Fruit fly (Drosophila melanogaster): ENCODE measurements around the gene CCT7.

CCT7 gene

DNA sequence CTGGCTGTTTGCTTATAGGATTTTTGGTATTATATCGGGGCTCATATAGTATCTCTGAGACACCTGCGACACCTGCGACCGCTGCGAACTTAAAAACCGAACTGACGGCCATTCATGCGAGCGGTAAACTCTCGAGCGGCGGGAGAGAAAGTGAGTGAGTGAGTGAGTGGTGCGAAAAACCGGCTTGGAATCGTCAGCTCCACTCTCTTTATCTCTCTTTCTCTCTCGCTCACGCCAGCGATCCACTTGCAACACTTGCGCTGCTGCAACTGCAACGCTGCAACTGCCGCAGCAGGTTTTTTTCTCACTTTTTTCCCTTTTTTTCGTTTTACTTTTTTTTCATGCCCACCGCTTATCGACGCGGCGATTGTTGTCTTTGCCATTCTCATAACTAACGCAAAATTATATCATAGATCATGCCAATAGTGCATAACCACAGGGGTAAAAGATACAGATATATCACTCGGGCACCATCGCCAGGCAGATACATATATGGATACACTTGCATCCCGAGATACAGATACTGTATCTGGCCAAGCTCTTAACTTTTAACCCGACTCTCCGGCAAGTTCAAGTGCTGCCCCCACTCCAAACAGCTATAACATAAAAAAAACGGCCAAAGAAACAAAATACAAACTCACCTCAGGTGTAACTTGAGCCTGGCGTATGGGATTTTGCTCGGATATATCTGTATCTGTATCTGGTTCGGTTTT lies 8.7 kb upstream of the CCT7 start (continued):
- TF ChIP-seq CG8632 (GFP tag; optimal IDR thresholded peaks at IDR 0.05) (no peak), dsx (GFP tag; optimal IDR thresholded peaks at IDR 0.05; ENCODE audit: poor library complexity, severe bottlenecking) (peak; percentile 60), Eip93F (GFP tag; optimal IDR thresholded peaks at IDR 0.05) (no peak), spab (GFP tag; optimal IDR thresholded peaks at IDR 0.05) (peak; percentile 65), CG6792 (GFP tag; optimal IDR thresholded peaks at IDR 0.05) (no peak), dac (GFP tag; optimal IDR thresholded peaks at IDR 0.05) (peak; percentile 9), fd59A (GFP tag; optimal IDR thresholded peaks at IDR 0.05) (no peak), CG3919 (GFP tag; optimal IDR thresholded peaks at IDR 0.05) (peak; percentile 71), ss (GFP tag; optimal IDR thresholded peaks at IDR 0.05) (peak; percentile 48 to 87), fd85E (GFP tag; optimal IDR thresholded peaks at IDR 0.05) (no peak), Ets96B (tag; optimal IDR thresholded peaks at IDR 0.05) (peak; percentile 45), Sox15 (GFP tag; optimal IDR thresholded peaks at IDR 0.05) (no peak), Gug (GFP tag; IDR thresholded peaks at IDR 0.05) (no peak), CG6163 (GFP tag; IDR thresholded peaks at IDR 0.05) (peak; percentile 71; the same call in 2 of the 3 replicates), salr (GFP tag; optimal IDR thresholded peaks at IDR 0.05) (no peak), Hr4 (GFP tag; optimal IDR thresholded peaks at IDR 0.05) (no peak), Eip78C (GFP tag) (peak; percentile 70), svp (GFP tag) (peak; percentile 58)

- TF ChIP-seq CG6854 (GFP tag; optimal IDR thresholded peaks at IDR 0.05) (no peak), Gug (GFP tag; IDR thresholded peaks at IDR 0.05) (no peak), CG11902 (GFP tag; optimal IDR thresholded peaks at IDR 0.05) (no peak), Eip78C (GFP tag) (peak; percentile 53)
Observed at dm6 chr3R:8793726-8794125, 7.6 kb upstream of the CCT7 start.

DNA sequence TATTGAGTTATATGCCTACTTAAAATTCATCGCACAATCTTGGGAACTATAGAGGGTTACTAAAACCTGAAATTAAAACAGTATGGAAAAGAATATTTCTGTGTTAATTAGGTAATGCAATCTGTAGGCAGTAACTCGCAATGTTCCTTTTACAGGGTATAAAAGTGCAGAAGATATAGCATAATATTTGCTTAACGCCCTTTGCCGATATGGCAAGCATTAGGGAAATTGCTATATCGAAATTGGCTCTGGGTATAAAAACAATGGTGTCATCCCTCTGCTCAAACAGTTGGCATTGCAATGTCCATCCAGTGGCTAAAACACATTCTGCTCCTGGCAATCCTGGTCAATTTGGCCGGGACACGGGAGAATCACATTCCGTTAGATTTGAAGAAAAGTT lies 7.0 kb upstream of the CCT7 start, which contains the start of gene Ir85a:
Ir85a (plus strand) TSS at position 301 of the 400 bp plus-strand sequence.
- TF ChIP-seq cyc (GFP tag; optimal IDR thresholded peaks at IDR 0.05) (no peak), CG1621 (tag; optimal IDR thresholded peaks at IDR 0.05) (no peak), CG8319 (GFP tag; optimal IDR thresholded peaks at IDR 0.05) (no peak), topi (GFP tag; optimal IDR thresholded peaks at IDR 0.05) (no peak)

dm6 chr3R:8798332-8798731 lies 3.0 kb upstream of the CCT7 start:
- no peak for TF ChIP-seq CG6276 (GFP tag; optimal IDR thresholded peaks at IDR 0.05)
- TF ChIP-seq eg (GFP tag; IDR thresholded peaks at IDR 0.05): no peak
- no peak for TF ChIP-seq fd85E (GFP tag; optimal IDR thresholded peaks at IDR 0.05)
- TF ChIP-seq topi (GFP tag; optimal IDR thresholded peaks at IDR 0.05): no peak
- no peak for TF ChIP-seq CG10669 (GFP tag; optimal IDR thresholded peaks at IDR 0.05)
- no peak for TF ChIP-seq Sox15 (GFP tag; optimal IDR thresholded peaks at IDR 0.05)

dm6 chr3R:8799866-8800265 lies 1.5 kb upstream of the CCT7 start:
- TF ChIP-seq CG11762 (GFP tag; optimal IDR thresholded peaks at IDR 0.05; ENCODE audit: insufficient read depth) (no peak), CG1621 (tag; optimal IDR thresholded peaks at IDR 0.05) (no peak), Eip78C (GFP tag) (peak; percentile 57), CG6792 (GFP tag; optimal IDR thresholded peaks at IDR 0.05) (no peak), svp (GFP tag) (peak; percentile 95), Hr38 (GFP tag; optimal IDR thresholded peaks at IDR 0.05) (no peak), eg (GFP tag; IDR thresholded peaks at IDR 0.05) (no peak), Hr39 (GFP tag; optimal IDR thresholded peaks at IDR 0.05) (no peak)

DNA sequence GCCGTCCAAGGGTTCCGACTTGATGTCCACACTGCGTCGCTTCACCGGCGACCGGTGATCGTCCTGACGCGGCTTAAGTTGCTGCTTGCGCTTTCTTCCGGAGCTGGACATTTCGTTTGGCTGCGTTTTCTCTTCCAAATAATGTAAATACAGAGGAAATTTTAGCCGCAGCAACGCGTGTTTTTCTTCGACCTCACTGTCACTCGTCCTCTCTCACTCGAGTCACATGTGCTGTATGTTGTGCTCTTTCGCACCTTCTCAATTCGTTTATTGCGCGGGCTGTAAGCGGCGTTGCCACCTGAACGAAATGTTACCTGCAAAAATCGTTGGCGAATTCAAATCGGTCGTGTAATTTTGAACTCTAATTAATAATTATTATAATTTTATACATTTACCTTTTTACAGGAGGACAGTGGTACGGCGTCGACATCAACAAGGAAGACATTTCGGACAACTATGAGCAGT lies 4.1 kb downstream of the CCT7 start, which contains the start of gene CG9839:
CG9839 (minus strand) TSS at position 415 of the 465 bp plus-strand sequence.
- TF ChIP-seq Eip93F (GFP tag; optimal IDR thresholded peaks at IDR 0.05): no peak
- TF ChIP-seq Sox102F (GFP tag; optimal IDR thresholded peaks at IDR 0.05): no peak
- no peak for TF ChIP-seq vri (GFP tag; optimal IDR thresholded peaks at IDR 0.05)
- no peak for TF ChIP-seq CG10631 (GFP tag; optimal IDR thresholded peaks at IDR 0.05)
